Worm (Caenorhabditis elegans) whole organism, L1 larva: ENCODE data around the gene T10F2.5.

Experiments used
- C04F5.9 ChIP-seq: sonication (generic microtip); optimal IDR thresholded peaks from 2 replicates; lab custom pipeline; 2016; ENCODE audit warnings: missing genetic modification characterization, missing compliant biosample characterization
- F16B12.6 ChIP-seq: fragments of 150-350 bp; optimal IDR thresholded peaks from 2 replicates; lab custom pipeline; 2014; ENCODE audit warnings: missing biosample characterization, missing genetic modification characterization
- alr-1 ChIP-seq: fragments of 200-800 bp; sonication (Bioruptor generic); optimal IDR thresholded peaks from 2 replicates; lab custom pipeline; 2018; ENCODE audit warnings: borderline replicate concordance, mild to moderate bottlenecking, missing genetic modification characterization, missing compliant biosample characterization
- aly-2 ChIP-seq: fragments of 150-350 bp; optimal IDR thresholded peaks from 2 replicates; lab custom pipeline; 2014; ENCODE audit warnings: missing biosample characterization, missing genetic modification characterization
- ceh-63 ChIP-seq: fragments of 200-800 bp; sonication (Bioruptor generic); optimal IDR thresholded peaks from 2 replicates; lab custom pipeline; 2018; ENCODE audit warnings: mild to moderate bottlenecking, missing genetic modification characterization, missing compliant biosample characterization
- ceh-8 ChIP-seq: fragments of 200-800 bp; sonication (Bioruptor generic); optimal IDR thresholded peaks from 2 replicates; lab custom pipeline; 2018; ENCODE audit warnings: mild to moderate bottlenecking, missing genetic modification characterization, moderate library complexity, missing compliant biosample characterization
- ceh-82 ChIP-seq, 3 experiments: fragments of 150-350 bp in 1 of 3; sonication (generic microtip) in 2 of 3; optimal IDR thresholded peaks; 2 replicates each; lab custom pipeline; 2014 to 2017; ENCODE audit warnings: missing biosample characterization in 3 of 3, missing genetic modification characterization in 3 of 3
- ceh-90 ChIP-seq: sonication (generic microtip); optimal IDR thresholded peaks from 2 replicates; lab custom pipeline; 2016; ENCODE audit warnings: missing genetic modification characterization, missing compliant biosample characterization
- dpl-1 ChIP-seq, 3 experiments: fragments of 150-350 bp in 2 of 3; sonication (generic microtip) in 1 of 3; optimal IDR thresholded peaks; 2 replicates each; lab custom pipeline; 2014 to 2017; ENCODE audit warnings: missing biosample characterization in 3 of 3, missing genetic modification characterization in 3 of 3, missing genetic modification reagents in 3 of 3
- dsc-1 ChIP-seq: sonication (generic microtip); optimal IDR thresholded peaks from 2 replicates; lab custom pipeline; 2016; ENCODE audit warnings: mild to moderate bottlenecking, missing genetic modification characterization, missing compliant biosample characterization
- egl-13 ChIP-seq: sonication (generic microtip); optimal IDR thresholded peaks from 2 replicates; lab custom pipeline; 2016; ENCODE audit warnings: missing genotype, missing genetic modification reagents, missing genetic modification characterization, missing compliant biosample characterization
- egl-27 ChIP-seq, 2 experiments: fragments of 150-350 bp in 1 of 2; sonication (generic microtip); optimal IDR thresholded peaks; 3 replicates each; lab custom pipeline; 2017 to 2018; ENCODE audit warnings: missing biosample characterization in 2 of 2, missing genetic modification characterization in 2 of 2, missing genetic modification reagents in 2 of 2
- elt-2 ChIP-seq: sonication (generic microtip); optimal IDR thresholded peaks from 2 replicates; lab custom pipeline; 2016; ENCODE audit warnings: missing genetic modification characterization, mild to moderate bottlenecking, inconsistent platforms, missing compliant biosample characterization, missing genetic modification reagents
- ets-5 ChIP-seq: fragments of 200-800 bp; sonication (Bioruptor generic); IDR thresholded peaks from 2 replicates; pipeline ENCODE4 v1.3.6; 2022; ENCODE audit warnings: missing genetic modification characterization, missing compliant biosample characterization
- fkh-8 ChIP-seq: sonication (generic microtip); optimal IDR thresholded peaks from 2 replicates; lab custom pipeline; 2016; ENCODE audit warnings: mild to moderate bottlenecking, missing genetic modification characterization, missing compliant biosample characterization
- grh-1 ChIP-seq: fragments of 200-800 bp; sonication (Bioruptor generic); IDR thresholded peaks from 2 replicates; pipeline ENCODE4 v1.3.6; 2022; ENCODE audit warnings: missing genetic modification reagents, missing genetic modification characterization, missing compliant biosample characterization
- hlh-17 ChIP-seq: fragments of 200-800 bp; sonication (Bioruptor generic); optimal IDR thresholded peaks from 2 replicates; lab custom pipeline; 2018; ENCODE audit warnings: missing genetic modification characterization, mild to moderate bottlenecking, missing compliant biosample characterization, moderate library complexity, borderline replicate concordance
- jun-1 ChIP-seq: fragments of 150-350 bp; optimal IDR thresholded peaks from 2 replicates; lab custom pipeline; 2014; ENCODE audit warnings: missing biosample characterization, missing genetic modification reagents, missing genetic modification characterization
- lin-13 ChIP-seq: fragments of 150-350 bp; optimal IDR thresholded peaks from 2 replicates; lab custom pipeline; 2014; ENCODE audit warnings: missing biosample characterization, missing genetic modification reagents, missing genetic modification characterization
- lin-35 ChIP-seq, 2 experiments: fragments of 150-350 bp; optimal IDR thresholded peaks; 2 replicates each; lab custom pipeline; 2014; ENCODE audit warnings: missing biosample characterization in 2 of 2, missing genetic modification characterization in 2 of 2, missing genetic modification reagents in 2 of 2
- lin-39 ChIP-seq: fragments of 150-350 bp; optimal IDR thresholded peaks from 2 replicates; lab custom pipeline; 2014; ENCODE audit warnings: missing biosample characterization, missing genetic modification reagents, missing genetic modification characterization
- lsy-2 ChIP-seq, 2 experiments: fragments of 150-350 bp; optimal IDR thresholded peaks; 2 replicates each; lab custom pipeline; 2014; ENCODE audit warnings: missing biosample characterization in 2 of 2, missing genetic modification characterization in 2 of 2
- mef-2 ChIP-seq: fragments of 150-350 bp; optimal IDR thresholded peaks from 2 replicates; lab custom pipeline; 2014; ENCODE audit warnings: missing biosample characterization, missing genetic modification characterization
- nhr-84 ChIP-seq: sonication (generic microtip); optimal IDR thresholded peaks from 2 replicates; lab custom pipeline; 2017; ENCODE audit warnings: missing biosample characterization, missing genetic modification characterization
- nhr-85 ChIP-seq: sonication (generic microtip); peaks from one replicate; lab custom pipeline; 2016; ENCODE audit warnings: missing genetic modification characterization, inconsistent platforms, missing compliant biosample characterization
- nhr-90 ChIP-seq: sonication (generic microtip); optimal IDR thresholded peaks from 2 replicates; lab custom pipeline; 2016; ENCODE audit warnings: mild to moderate bottlenecking, missing genetic modification characterization, missing compliant biosample characterization; ENCODE audit not compliant: poor library complexity
- pax-3 ChIP-seq: fragments of 200-800 bp; sonication (Bioruptor generic); optimal IDR thresholded peaks from 2 replicates; lab custom pipeline; 2018; ENCODE audit warnings: mild to moderate bottlenecking, missing genetic modification characterization, moderate library complexity, missing compliant biosample characterization
- pqm-1 ChIP-seq: sonication (generic microtip); optimal IDR thresholded peaks from 3 replicates; lab custom pipeline; 2017; ENCODE audit warnings: missing biosample characterization, missing genetic modification characterization
- rnt-1 ChIP-seq: sonication (generic microtip); optimal IDR thresholded peaks from 2 replicates; lab custom pipeline; 2016; ENCODE audit warnings: mild to moderate bottlenecking, missing genetic modification characterization, moderate library complexity, missing compliant biosample characterization
- snpc-4 ChIP-seq: fragments of 150-350 bp; optimal IDR thresholded peaks from 2 replicates; lab custom pipeline; 2014; ENCODE audit warnings: missing biosample characterization, missing genetic modification characterization
- sox-4 ChIP-seq: sonication (generic microtip); optimal IDR thresholded peaks from 2 replicates; lab custom pipeline; 2016; ENCODE audit warnings: missing genetic modification characterization, missing compliant biosample characterization
- tbx-2 ChIP-seq: sonication (generic microtip); optimal IDR thresholded peaks from 2 replicates; lab custom pipeline; 2016; ENCODE audit warnings: missing genetic modification characterization, missing compliant biosample characterization
- tlp-1 ChIP-seq: fragments of 150-350 bp; optimal IDR thresholded peaks from 2 replicates; lab custom pipeline; 2014; ENCODE audit warnings: missing biosample characterization, missing genetic modification characterization
- unc-30 ChIP-seq: sonication (generic microtip); optimal IDR thresholded peaks from 2 replicates; lab custom pipeline; 2017; ENCODE audit warnings: missing biosample characterization, missing genetic modification characterization
- unc-62 ChIP-seq: fragments of 150-350 bp; optimal IDR thresholded peaks from 2 replicates; lab custom pipeline; 2014; ENCODE audit warnings: missing biosample characterization, missing genetic modification reagents, missing genetic modification characterization
- unc-86 ChIP-seq: sonication (generic microtip); optimal IDR thresholded peaks from 2 replicates; lab custom pipeline; 2016; ENCODE audit warnings: missing genetic modification characterization, missing compliant biosample characterization
- unc-98 ChIP-seq: fragments of 200-800 bp; sonication (Bioruptor generic); IDR thresholded peaks from 2 replicates; pipeline ENCODE4 v1.3.6; 2022; ENCODE audit warnings: missing genetic modification characterization, missing compliant biosample characterization
- xbp-1 ChIP-seq: sonication (generic microtip); optimal IDR thresholded peaks from 2 replicates; lab custom pipeline; 2016; ENCODE audit warnings: missing genetic modification characterization, missing compliant biosample characterization
- zag-1 ChIP-seq: fragments of 150-350 bp; optimal IDR thresholded peaks from 2 replicates; lab custom pipeline; 2014; ENCODE audit warnings: missing biosample characterization, missing genetic modification characterization
- zip-4 ChIP-seq: fragments of 200-800 bp; sonication (Bioruptor generic); optimal IDR thresholded peaks from 2 replicates; lab custom pipeline; 2018; ENCODE audit warnings: mild to moderate bottlenecking, missing genetic modification characterization, moderate library complexity, missing compliant biosample characterization
- ztf-11 ChIP-seq, 2 experiments: sonication (generic microtip); optimal IDR thresholded peaks; 2 replicates each; lab custom pipeline; 2016 to 2017; ENCODE audit warnings: missing genetic modification characterization in 2 of 2, missing biosample characterization in 1 of 2, missing compliant biosample characterization in 1 of 2
- ztf-4 ChIP-seq: fragments of 150-350 bp; optimal IDR thresholded peaks from 2 replicates; lab custom pipeline; 2014; ENCODE audit warnings: missing biosample characterization, missing genetic modification characterization

The T10F2.5 gene

DNA sequence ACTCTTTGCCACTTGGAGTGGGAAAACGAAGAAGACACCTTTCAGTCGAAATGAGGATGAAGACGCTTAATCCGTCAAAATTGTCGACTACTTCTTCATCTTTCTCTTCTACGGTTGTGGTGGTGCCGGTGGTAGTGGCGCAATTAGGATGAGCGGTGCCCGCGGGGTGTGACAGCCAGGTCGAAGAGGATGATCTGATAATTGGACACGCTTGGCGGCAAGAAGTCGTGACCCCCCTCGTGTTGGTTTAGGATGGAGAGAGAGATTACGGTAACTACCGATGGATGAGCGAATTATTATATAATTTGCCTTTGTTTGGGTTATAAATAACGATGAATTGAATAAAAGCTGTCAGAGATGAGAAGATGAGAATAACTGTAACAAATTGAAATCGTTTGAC, 32.4 kb downstream of the T10F2.5 start:
- no peak for TF ChIP-seq ceh-82 (tag; optimal IDR thresholded peaks at IDR 0.05; lab: Kevin White, UChicago)
- peak; percentile 75 for TF ChIP-seq nhr-85 (tag; lab: Kevin White, UChicago)
- 0 out of 2 replicates have a peak, but pooled peaks have one; percentile 28 for TF ChIP-seq ets-5 (GFP tag; lab: Robert Waterston, UW)
- TF ChIP-seq tbx-2: peak; percentile 39
- TF ChIP-seq, all 84 proteins: peak for 3

- TF ChIP-seq tbx-2 (peak; percentile 92), ceh-8 (GFP tag; lab: Kevin White, UChicago) (no peak)
- TF ChIP-seq, all 84 proteins: peak for 1
Observed at ce11 chrIII:5125759-5126158, 33.6 kb downstream of the T10F2.5 start.

- TF ChIP-seq pqm-1 (no peak), dsc-1 (tag; lab: Kevin White, UChicago) (no peak), lin-39 (tag; lab: Kevin White, UChicago) (no peak), grh-1 (GFP tag; lab: Robert Waterston, UW) (no peak), hlh-17 (no peak), F16B12.6 (no peak), dpl-1 (GFP tag; optimal IDR thresholded peaks at IDR 0.05; lab: Kevin White, UChicago) (no peak), ceh-8 (GFP tag; lab: Kevin White, UChicago) (no peak), tlp-1 (no peak), alr-1 (tag; lab: Kevin White, UChicago) (no peak), ceh-90 (tag; lab: Kevin White, UChicago) (no peak), C04F5.9 (no peak), ceh-82 (tag; optimal IDR thresholded peaks at IDR 0.05; lab: Kevin White, UChicago) (no peak), nhr-85 (tag; lab: Kevin White, UChicago) (no peak), zag-1 (tag; lab: Kevin White, UChicago) (no peak), nhr-84 (tag; lab: Kevin White, UChicago) (no peak), unc-30 (tag; lab: Kevin White, UChicago) (no peak), xbp-1 (no peak)
Observed at ce11 chrIII:5124385-5124784, 35.0 kb downstream of the T10F2.5 start.

- TF ChIP-seq unc-62 (GFP tag; lab: Kevin White, UChicago) (no peak), aly-2 (no peak), tbx-2 (peak; percentile 96), lin-39 (tag; lab: Kevin White, UChicago) (no peak), lin-13 (GFP tag; lab: Kevin White, UChicago) (no peak), lsy-2 (tag; optimal IDR thresholded peaks at IDR 0.05; lab: Kevin White, UChicago) (no peak), fkh-8 (tag; lab: Kevin White, UChicago) (no peak), unc-30 (tag; lab: Kevin White, UChicago) (no peak), mef-2 (tag; lab: Kevin White, UChicago) (no peak), ztf-11 (tag; optimal IDR thresholded peaks at IDR 0.05; lab: Kevin White, UChicago) (peak in 1 of 2 experiments; percentile 52), zip-4 (no peak), egl-13 (tag; lab: Kevin White, UChicago) (no peak), rnt-1 (tag; lab: Kevin White, UChicago) (no peak), pax-3 (tag; lab: Kevin White, UChicago) (no peak), jun-1 (tag; lab: Kevin White, UChicago) (no peak)
- TF ChIP-seq, all 84 proteins: peak for 2
Observed at ce11 chrIII:5120593-5120992, 38.8 kb downstream of the T10F2.5 start.

- TF ChIP-seq elt-2 (tag; lab: Kevin White, UChicago): no peak
- no peak for TF ChIP-seq lin-35 (GFP tag; optimal IDR thresholded peaks at IDR 0.05; lab: Kevin White, UChicago)
- no peak for TF ChIP-seq nhr-85 (tag; lab: Kevin White, UChicago)
- TF ChIP-seq sox-4 (tag; lab: Kevin White, UChicago): no peak
- TF ChIP-seq ceh-63 (GFP tag; lab: Kevin White, UChicago): no peak
- TF ChIP-seq egl-27 (tag; optimal IDR thresholded peaks at IDR 0.05; lab: Kevin White, UChicago): no peak
- TF ChIP-seq ztf-4 (tag; lab: Kevin White, UChicago): no peak
- TF ChIP-seq jun-1 (tag; lab: Kevin White, UChicago): no peak
- TF ChIP-seq snpc-4: no peak
- no peak for TF ChIP-seq unc-98 (GFP tag; lab: Robert Waterston, UW)
- no peak for TF ChIP-seq unc-86 (tag; lab: Kevin White, UChicago)
- no peak for TF ChIP-seq nhr-90 (tag; lab: Kevin White, UChicago)
- TF ChIP-seq lin-39 (tag; lab: Kevin White, UChicago): no peak
Observed at ce11 chrIII:5119063-5119462, 40.3 kb downstream of the T10F2.5 start.
